Worm (Caenorhabditis elegans): ENCODE data around the gene acdh-2.

The acdh-2 gene

DNA sequence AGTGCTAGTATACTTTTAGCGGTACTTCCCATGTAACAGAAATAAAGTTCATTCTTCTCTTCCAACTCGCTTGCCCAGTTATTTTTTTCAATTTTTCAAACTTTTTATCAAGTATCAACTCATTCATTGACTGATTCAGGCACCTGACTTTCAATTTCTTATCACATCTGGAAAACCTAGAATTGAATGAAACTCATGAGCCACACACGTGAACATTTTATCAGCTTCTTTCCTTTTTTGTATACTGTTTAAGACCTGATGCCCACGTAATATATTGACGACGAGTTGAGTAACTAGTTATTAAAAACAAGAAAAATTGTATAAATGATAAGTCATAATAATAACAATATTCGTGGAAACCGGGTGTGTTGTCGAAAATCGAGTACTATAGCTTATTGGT, 6.2 kb upstream of the acdh-2 start (continued):
- TF ChIP-seq sdz-12 (GFP tag; optimal IDR thresholded peaks at IDR 0.05) (no peak), ZK337.2 (GFP tag; IDR thresholded peaks at IDR 0.05) (no peak), rbr-2 (tag; optimal IDR thresholded peaks at IDR 0.05) (no peak), F49E8.2 (tag; optimal IDR thresholded peaks at IDR 0.05; ENCODE audit: borderline replicate concordance) (no peak), aha-1 (tag) (no peak), spr-3 (GFP tag; optimal IDR thresholded peaks at IDR 0.05) (no peak), hlh-30 (tag; optimal IDR thresholded peaks at IDR 0.05; ENCODE audit: insufficient read depth) (peak; percentile 69), F44E2.7 (GFP tag; IDR thresholded peaks at IDR 0.05) (no peak), hmg-1.1 (GFP tag; IDR thresholded peaks at IDR 0.05) (no peak), nhr-11 (tag; optimal IDR thresholded peaks at IDR 0.05) (no peak), F26F4.8 (GFP tag; conservative IDR thresholded peaks at IDR 0.05) (no peak), F10B5.3 (tag; optimal IDR thresholded peaks at IDR 0.05) (no peak), zip-11 (GFP tag; IDR thresholded peaks at IDR 0.05) (no peak), spr-1 (tag; optimal IDR thresholded peaks at IDR 0.05) (no peak), Y75B8A.6 (GFP tag; IDR thresholded peaks at IDR 0.05) (no peak), ceh-62 (tag; optimal IDR thresholded peaks at IDR 0.05) (no peak), madf-5 (GFP tag; IDR thresholded peaks at IDR 0.05) (no peak), Y48G9A.11 (GFP tag; IDR thresholded peaks at IDR 0.05) (no peak), attf-4 (tag; optimal IDR thresholded peaks at IDR 0.05) (no peak), nhr-10 (tag; optimal IDR thresholded peaks at IDR 0.05) (no peak), ceh-44 (GFP tag; IDR thresholded peaks at IDR 0.05) (no peak), daf-19 (GFP tag; conservative IDR thresholded peaks at IDR 0.05) (no peak), nhr-6 (tag; optimal IDR thresholded peaks at IDR 0.05) (no peak), mdt-29 (GFP tag; IDR thresholded peaks at IDR 0.05) (no peak), lin-1 (GFP tag; IDR thresholded peaks at IDR 0.05) (no peak), nhr-48 (tag; optimal IDR thresholded peaks at IDR 0.05) (no peak), pqm-1 (tag; optimal IDR thresholded peaks at IDR 0.05) (peak; percentile 52), dmd-6 (GFP tag; IDR thresholded peaks at IDR 0.05) (peak; percentile 53), nhr-76 (tag; optimal IDR thresholded peaks at IDR 0.05) (no peak), Y105C5A.15 (GFP tag; IDR thresholded peaks at IDR 0.05) (no peak), vab-7 (GFP tag; IDR thresholded peaks at IDR 0.05) (no peak), daf-12 (tag; optimal IDR thresholded peaks at IDR 0.05) (no peak), mxl-3 (GFP tag; optimal IDR thresholded peaks at IDR 0.05) (no peak), T26A8.4 (GFP tag; IDR thresholded peaks at IDR 0.05) (no peak), unc-39 (tag; optimal IDR thresholded peaks at IDR 0.05) (no peak), ztf-7 (tag; optimal IDR thresholded peaks at IDR 0.05) (no peak)

DNA sequence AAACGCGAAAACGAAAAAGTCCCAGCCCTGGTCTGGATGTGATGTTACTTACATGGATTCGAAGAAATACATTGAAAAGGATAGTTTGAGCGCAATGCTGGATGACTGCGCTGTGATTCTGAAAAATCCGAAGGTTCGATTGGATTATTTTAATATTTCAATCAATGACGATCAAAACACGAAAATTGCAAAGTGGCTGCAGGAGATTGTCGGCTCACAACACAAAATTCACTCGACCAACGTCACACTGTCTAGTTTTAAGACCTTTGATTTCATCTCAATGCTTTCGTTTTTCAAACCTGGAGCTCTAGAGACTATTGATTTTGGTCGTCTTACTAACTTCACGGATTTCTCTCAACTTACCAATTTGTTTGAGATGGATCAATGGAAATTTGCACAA, 4.2 kb upstream of the acdh-2 start, which contains the start of gene C17C3.5:
Gene C17C3.5 (plus strand): TSS at position 301 of the 400 bp plus-strand sequence.
- no peak for TF ChIP-seq hlh-30 (tag; optimal IDR thresholded peaks at IDR 0.05; ENCODE audit: insufficient read depth)
- TF ChIP-seq Y5F2A.4 (GFP tag; optimal IDR thresholded peaks at IDR 0.05): no peak

DNA sequence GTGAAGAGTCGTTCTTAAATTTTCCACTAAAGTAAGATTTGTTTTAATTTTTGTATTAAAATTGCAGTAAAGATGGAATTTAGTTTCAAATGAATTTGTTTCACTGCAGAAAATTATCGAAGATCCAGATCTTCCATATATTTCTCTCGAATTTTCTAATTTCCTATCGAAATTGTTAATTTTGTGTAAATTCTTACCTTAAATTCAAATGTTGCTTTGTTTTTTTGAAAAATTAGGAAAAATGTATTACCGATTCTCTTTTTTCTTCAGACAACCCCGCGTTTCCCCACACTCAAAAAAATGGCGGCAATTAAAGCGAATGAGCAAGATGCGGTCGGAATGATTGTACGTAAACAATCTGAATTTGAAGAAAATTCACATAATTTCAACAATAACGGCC, 2.5 kb upstream of the acdh-2 start, which contains the start of gene C17C3.6:
Gene C17C3.6 (plus strand): TSS at position 301 of the 400 bp plus-strand sequence.
- TF ChIP-seq Y5F2A.4 (GFP tag; optimal IDR thresholded peaks at IDR 0.05): no peak

DNA sequence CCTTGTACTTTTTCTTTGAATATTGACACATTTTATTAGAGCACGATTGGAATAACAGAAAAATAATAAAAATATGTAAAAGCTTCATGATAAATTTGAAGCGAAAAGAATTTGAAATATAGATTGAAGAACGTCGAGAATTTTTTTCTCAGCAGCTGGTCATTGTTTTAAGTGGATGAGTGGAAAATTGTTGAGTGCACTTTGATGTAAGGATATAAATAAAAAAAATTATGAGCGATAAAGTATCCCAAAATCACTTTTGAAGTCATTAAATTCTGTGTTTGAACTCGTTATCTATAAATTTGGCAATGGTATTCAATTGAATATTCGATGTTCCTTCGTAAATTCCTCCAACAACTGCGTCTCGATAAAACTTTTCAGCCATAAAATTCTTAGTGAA, 2.5 kb downstream of the acdh-2 start, which contains the start of gene ins-13:
Gene ins-13 (minus strand): TSS at position 101 of the 400 bp plus-strand sequence.
- TF ChIP-seq mes-2 (tag; optimal IDR thresholded peaks at IDR 0.05; ENCODE audit: poor library complexity, severe bottlenecking): no peak
- no peak for TF ChIP-seq ztf-7 (tag; optimal IDR thresholded peaks at IDR 0.05)
- TF ChIP-seq dmd-8 (GFP tag; IDR thresholded peaks at IDR 0.05): no peak
- no peak for TF ChIP-seq hif-1 (tag; optimal IDR thresholded peaks at IDR 0.05)
- no peak for TF ChIP-seq nhr-76 (tag; optimal IDR thresholded peaks at IDR 0.05)
